Fruit fly (Drosophila melanogaster) whole organism, wandering third instar larva: ENCODE results near the gene Atg2.

Experiments
- CG32264 ChIP-seq: fragments of 200-800 bp; sonication (Bioruptor generic); optimal IDR thresholded peaks from 2 replicates; lab custom pipeline; 2016; ENCODE audit warnings: missing biosample characterization, missing genetic modification characterization
- CG9705 ChIP-seq: fragments of 200-800 bp; sonication (Bioruptor generic); optimal IDR thresholded peaks from 2 replicates; lab custom pipeline; 2018; ENCODE audit warnings: missing biosample characterization, mild to moderate bottlenecking, missing genetic modification characterization
- CrebA ChIP-seq: fragments of 200-800 bp; sonication (Bioruptor generic); optimal IDR thresholded peaks from 2 replicates; lab custom pipeline; 2016; ENCODE audit warnings: missing biosample characterization, mild to moderate bottlenecking, missing genetic modification characterization, borderline replicate concordance
- Dfd ChIP-seq: fragments of >200 bp; optimal IDR thresholded peaks from 2 replicates; lab custom pipeline; 2017; ENCODE audit warnings: missing biosample characterization, missing genetic modification characterization
- GATAd ChIP-seq: sonication (Bioruptor generic); optimal IDR thresholded peaks from 2 replicates; lab custom pipeline; 2016; ENCODE audit warnings: missing biosample characterization, missing genetic modification characterization
- HLH106 ChIP-seq: fragments of 200-800 bp; optimal IDR thresholded peaks from 3 replicates; lab custom pipeline; 2019; ENCODE audit warnings: missing biosample characterization, mild to moderate bottlenecking, missing genetic modification characterization, moderate library complexity
- Hnf4 ChIP-seq: fragments of 200-800 bp; sonication (Bioruptor generic); optimal IDR thresholded peaks from 2 replicates; lab custom pipeline; 2016; ENCODE audit warnings: missing biosample characterization, mild to moderate bottlenecking, missing genetic modification characterization
- Hr78 ChIP-seq: fragments of >200 bp; optimal IDR thresholded peaks from 2 replicates; lab custom pipeline; 2017; ENCODE audit warnings: missing biosample characterization, missing genetic modification characterization
- Hr83 ChIP-seq: fragments of 200-300 bp; sonication (Bioruptor generic); optimal IDR thresholded peaks from 2 replicates; lab custom pipeline; 2016; ENCODE audit warnings: missing biosample characterization, mild to moderate bottlenecking, missing genetic modification characterization, moderate library complexity; ENCODE audit not compliant: poor library complexity, severe bottlenecking
- Jra ChIP-seq: sonication (Bioruptor generic); optimal IDR thresholded peaks from 2 replicates; lab custom pipeline; 2016; ENCODE audit warnings: missing biosample characterization, missing genetic modification characterization
- Mio ChIP-seq: sonication (Bioruptor generic); optimal IDR thresholded peaks from 2 replicates; lab custom pipeline; 2016; ENCODE audit warnings: missing biosample characterization, missing genetic modification characterization
- Myc ChIP-seq: fragments of >200 bp; optimal IDR thresholded peaks from 2 replicates; lab custom pipeline; 2017
- N ChIP-seq: fragments of >200 bp; optimal IDR thresholded peaks from 2 replicates; lab custom pipeline; 2018; ENCODE audit warnings: missing biosample characterization, missing external identifiers, missing genetic modification characterization
- OdsH ChIP-seq: fragments of 200-800 bp; sonication (Bioruptor generic); optimal IDR thresholded peaks from 2 replicates; lab custom pipeline; 2016; ENCODE audit warnings: missing biosample characterization, mild to moderate bottlenecking, missing genetic modification characterization
- Rel ChIP-seq, 2 experiments: fragments of 200-800 bp; sonication (Bioruptor generic) in 1 of 2; optimal IDR thresholded peaks; 2 replicates in 1 of 2; 3 replicates in 1 of 2; lab custom pipeline; 2016 to 2019; ENCODE audit warnings: mild to moderate bottlenecking in 2 of 2, missing biosample characterization in 2 of 2, missing genetic modification characterization in 2 of 2, moderate library complexity in 1 of 2
- Sp1 ChIP-seq: fragments of 200-800 bp; sonication (Bioruptor generic); optimal IDR thresholded peaks from 3 replicates; lab custom pipeline; 2019; ENCODE audit warnings: missing biosample characterization, mild to moderate bottlenecking, missing genetic modification characterization, moderate library complexity
- Vsx2 ChIP-seq: fragments of 200-300, 225-300 bp; sonication (Bioruptor generic); optimal IDR thresholded peaks from 2 replicates; lab custom pipeline; 2018; ENCODE audit warnings: missing biosample characterization, missing genetic modification characterization; ENCODE audit not compliant: partially characterized antibody
- br ChIP-seq: fragments of 200-800 bp; sonication (Bioruptor generic); optimal IDR thresholded peaks from 2 replicates; lab custom pipeline; 2016; ENCODE audit warnings: missing biosample characterization, missing genetic modification characterization
- brk ChIP-seq: fragments of 200-800 bp; sonication (Bioruptor generic); optimal IDR thresholded peaks from 2 replicates; lab custom pipeline; 2016; ENCODE audit warnings: missing biosample characterization, mild to moderate bottlenecking, missing genetic modification characterization
- dsf ChIP-seq: sonication (Bioruptor generic); optimal IDR thresholded peaks from 2 replicates; lab custom pipeline; 2016; ENCODE audit warnings: missing biosample characterization, missing genetic modification characterization, borderline replicate concordance
- ey ChIP-seq: fragments of 200-800 bp; sonication (Bioruptor generic); optimal IDR thresholded peaks from 2 replicates; lab custom pipeline; 2016; ENCODE audit warnings: missing biosample characterization, missing genetic modification characterization
- foxo ChIP-seq, 2 experiments: fragments of 200-800 bp; sonication (Bioruptor generic); optimal IDR thresholded peaks; 2 replicates in 1 of 2; 3 replicates in 1 of 2; lab custom pipeline; 2016 to 2017; ENCODE audit warnings: missing biosample characterization in 2 of 2, missing genetic modification characterization in 2 of 2
- fru ChIP-seq: fragments of 200-800 bp; sonication (Bioruptor generic); optimal IDR thresholded peaks from 3 replicates; lab custom pipeline; 2016; ENCODE audit warnings: missing biosample characterization, mild to moderate bottlenecking, missing genetic modification characterization
- h ChIP-seq: fragments of 200-800 bp; sonication (Bioruptor generic); optimal IDR thresholded peaks from 3 replicates; lab custom pipeline; 2016; ENCODE audit warnings: missing biosample characterization, mild to moderate bottlenecking, missing genetic modification characterization
- jim ChIP-seq: fragments of 175-275, 200-325 bp; sonication (Bioruptor generic); optimal IDR thresholded peaks from 2 replicates; lab custom pipeline; 2016; ENCODE audit warnings: missing biosample characterization, mild to moderate bottlenecking, missing genetic modification characterization
- lola ChIP-seq: fragments of >200 bp; optimal IDR thresholded peaks from 2 replicates; lab custom pipeline; 2017; ENCODE audit warnings: missing biosample characterization, missing genetic modification characterization
- pan ChIP-seq: fragments of >200 bp; optimal IDR thresholded peaks from 2 replicates; lab custom pipeline; 2017
- psq ChIP-seq: fragments of 200-800 bp; sonication (Bioruptor generic); optimal IDR thresholded peaks from 3 replicates; lab custom pipeline; 2017; ENCODE audit warnings: missing biosample characterization, mild to moderate bottlenecking, missing genetic modification characterization, moderate library complexity
- sage ChIP-seq: fragments of 200-800 bp; sonication (Bioruptor generic); optimal IDR thresholded peaks from 2 replicates; lab custom pipeline; 2016; ENCODE audit warnings: missing biosample characterization, mild to moderate bottlenecking, missing genetic modification characterization
- sv ChIP-seq: fragments of 200-800 bp; sonication (Bioruptor generic); optimal IDR thresholded peaks from 3 replicates; lab custom pipeline; 2016; ENCODE audit warnings: missing biosample characterization, missing genetic modification characterization
- tai ChIP-seq: sonication (Bioruptor generic); optimal IDR thresholded peaks from 2 replicates; lab custom pipeline; 2016; ENCODE audit warnings: missing biosample characterization, missing genetic modification characterization
- usp ChIP-seq: fragments of >200 bp; optimal IDR thresholded peaks from 2 replicates; lab custom pipeline; 2017; ENCODE audit warnings: missing biosample characterization, missing genetic modification characterization

Atg2 gene

dm6 chr3L:2781991-2782677 lies 8.0 kb downstream of the Atg2 start, which contains the start of gene Pgant6:
Gene Pgant6, plus strand, starts transcription at chr3L:2782255.
- TF ChIP-seq br, result no peak
- TF ChIP-seq sv (GFP tag; lab: Kevin White, UChicago), result no peak
- peak; percentile 49 for TF ChIP-seq Hr83 (GFP tag; lab: Kevin White, UChicago)
- TF ChIP-seq HLH106 (tag; lab: Kevin White, UChicago), result peak; percentile 35
- TF ChIP-seq Rel (GFP tag; optimal IDR thresholded peaks at IDR 0.05; lab: Kevin White, UChicago), result no peak
- TF ChIP-seq Rel (tag; optimal IDR thresholded peaks at IDR 0.05; lab: Kevin White, UChicago), result peak; percentile 43
- TF ChIP-seq ey (GFP tag; lab: Kevin White, UChicago), result peak; percentile 18
- no peak for TF ChIP-seq h
- TF ChIP-seq Myc (lab: Kevin White, UChicago), result peak; percentile 35

- TF ChIP-seq Hnf4 (no peak), CG9705 (GFP tag; lab: Kevin White, UChicago) (no peak), Myc (lab: Kevin White, UChicago) (no peak), tai (GFP tag; lab: Kevin White, UChicago) (no peak), Jra (GFP tag; lab: Kevin White, UChicago) (no peak), brk (GFP tag; lab: Kevin White, UChicago) (no peak), Hr83 (GFP tag; lab: Kevin White, UChicago) (no peak), Hr78 (GFP tag; lab: Kevin White, UChicago) (no peak), Dfd (GFP tag; lab: Kevin White, UChicago) (no peak), h (no peak), foxo (GFP tag; optimal IDR thresholded peaks at IDR 0.05; lab: Kevin White, UChicago) (no peak), CrebA (GFP tag; lab: Kevin White, UChicago) (no peak), Mio (GFP tag; lab: Kevin White, UChicago) (no peak), GATAd (GFP tag; lab: Kevin White, UChicago) (no peak)
Observed at dm6 chr3L:2782678-2783027, 8.5 kb downstream of the Atg2 start.

- TF ChIP-seq CG32264 (no peak), usp (GFP tag; lab: Kevin White, UChicago) (no peak), foxo (GFP tag; optimal IDR thresholded peaks at IDR 0.05; lab: Kevin White, UChicago) (no peak), sage (GFP tag; lab: Kevin White, UChicago) (no peak), fru (GFP tag; lab: Kevin White, UChicago) (no peak), psq (no peak), OdsH (GFP tag; lab: Kevin White, UChicago) (no peak), N (GFP tag; lab: Kevin White, UChicago) (no peak), GATAd (GFP tag; lab: Kevin White, UChicago) (no peak), Rel (GFP tag; optimal IDR thresholded peaks at IDR 0.05; lab: Kevin White, UChicago) (no peak), Rel (tag; optimal IDR thresholded peaks at IDR 0.05; lab: Kevin White, UChicago) (no peak), pan (lab: Kevin White, UChicago) (no peak), HLH106 (tag; lab: Kevin White, UChicago) (no peak), Hnf4 (no peak), h (no peak), dsf (GFP tag; lab: Kevin White, UChicago) (no peak), brk (GFP tag; lab: Kevin White, UChicago) (no peak), Vsx2 (GFP tag; lab: Kevin White, UChicago) (no peak), Hr83 (GFP tag; lab: Kevin White, UChicago) (no peak), jim (GFP tag; lab: Kevin White, UChicago) (no peak), lola (GFP tag; lab: Kevin White, UChicago) (no peak)
Observed at dm6 chr3L:2785941-2786340, 11.8 kb downstream of the Atg2 start.

- TF ChIP-seq Hr83 (GFP tag; lab: Kevin White, UChicago), result no peak
- TF ChIP-seq Rel (GFP tag; optimal IDR thresholded peaks at IDR 0.05; lab: Kevin White, UChicago), result no peak
- peak; percentile 6 for TF ChIP-seq Rel (tag; optimal IDR thresholded peaks at IDR 0.05; lab: Kevin White, UChicago)
- peak; percentile 15 for TF ChIP-seq br
- TF ChIP-seq h, result peak; percentile 85
- TF ChIP-seq foxo (GFP tag; optimal IDR thresholded peaks at IDR 0.05; lab: Kevin White, UChicago), result peak in 1 of 2 experiments; percentile 67
- no peak for TF ChIP-seq usp (GFP tag; lab: Kevin White, UChicago)
- peak; percentile 23 for TF ChIP-seq Sp1 (GFP tag; lab: Kevin White, UChicago)
- no peak for TF ChIP-seq Vsx2 (GFP tag; lab: Kevin White, UChicago)
- TF ChIP-seq ey (GFP tag; lab: Kevin White, UChicago), result peak; percentile 56
- no peak for TF ChIP-seq tai (GFP tag; lab: Kevin White, UChicago)
- TF ChIP-seq psq, result peak; percentile 47
- peak; percentile 15 for TF ChIP-seq sv (GFP tag; lab: Kevin White, UChicago)
- TF ChIP-seq OdsH (GFP tag; lab: Kevin White, UChicago), result peak; percentile 43
- peak; percentile 47 for TF ChIP-seq HLH106 (tag; lab: Kevin White, UChicago)
- TF ChIP-seq fru (GFP tag; lab: Kevin White, UChicago), result peak; percentile 2
- no peak for TF ChIP-seq brk (GFP tag; lab: Kevin White, UChicago)
Observed at dm6 chr3L:2795363-2795957, 21.3 kb downstream of the Atg2 start.
